Fruit fly (Drosophila melanogaster) whole organism, prepupa: ENCODE measurements around the gene Tps1.

Experiments used
- Blimp-1 ChIP-seq: fragments of 200-800 bp; sonication (Bioruptor generic); optimal IDR thresholded peaks from 3 replicates; lab custom pipeline; 2017; ENCODE audit warnings: missing biosample characterization, missing genetic modification characterization, mild to moderate bottlenecking, moderate library complexity, missing genetic modification reagents
- CG10669 ChIP-seq: fragments of 200-800 bp; sonication (Bioruptor generic); optimal IDR thresholded peaks from 3 replicates; lab custom pipeline; 2018; ENCODE audit warnings: missing biosample characterization, mild to moderate bottlenecking, missing genetic modification characterization, moderate library complexity
- CG1621 ChIP-seq: fragments of 200-800 bp; sonication (Bioruptor generic); optimal IDR thresholded peaks from 3 replicates; lab custom pipeline; 2018; ENCODE audit warnings: missing biosample characterization, mild to moderate bottlenecking, missing genetic modification characterization
- CG31627 ChIP-seq: fragments of 200-800 bp; sonication (Bioruptor generic); optimal IDR thresholded peaks from 3 replicates; lab custom pipeline; 2016; ENCODE audit warnings: missing biosample characterization, missing genetic modification characterization
- CG4318 ChIP-seq: fragments of 200-800 bp; sonication (Bioruptor generic); optimal IDR thresholded peaks from 3 replicates; lab custom pipeline; 2017; ENCODE audit warnings: missing biosample characterization, mild to moderate bottlenecking, missing genetic modification characterization
- Hr4 ChIP-seq: fragments of 200-800 bp; sonication (Bioruptor generic); optimal IDR thresholded peaks from 3 replicates; lab custom pipeline; 2016; ENCODE audit warnings: missing biosample characterization, missing genetic modification characterization
- dac ChIP-seq: fragments of 200-800 bp; sonication (Bioruptor generic); optimal IDR thresholded peaks from 2 replicates; lab custom pipeline; 2017; ENCODE audit warnings: missing biosample characterization, mild to moderate bottlenecking, missing genetic modification characterization
- dsx ChIP-seq: fragments of 200-800 bp; optimal IDR thresholded peaks from 3 replicates; lab custom pipeline; 2019; ENCODE audit warnings: missing biosample characterization, mild to moderate bottlenecking, missing genetic modification characterization, moderate library complexity; ENCODE audit not compliant: poor library complexity, severe bottlenecking
- esn ChIP-seq: fragments of 200-800 bp; sonication (Bioruptor generic); optimal IDR thresholded peaks from 2 replicates; lab custom pipeline; 2016; ENCODE audit warnings: missing biosample characterization, mild to moderate bottlenecking, missing genetic modification characterization, moderate library complexity
- ss ChIP-seq, 2 experiments: fragments of 200-800 bp; sonication (Bioruptor generic); optimal IDR thresholded peaks; 2 replicates in 1 of 2; 3 replicates in 1 of 2; lab custom pipeline; 2017 to 2018; ENCODE audit warnings: mild to moderate bottlenecking in 2 of 2, missing biosample characterization in 2 of 2, missing genetic modification characterization in 2 of 2, moderate library complexity in 1 of 2

DNA sequence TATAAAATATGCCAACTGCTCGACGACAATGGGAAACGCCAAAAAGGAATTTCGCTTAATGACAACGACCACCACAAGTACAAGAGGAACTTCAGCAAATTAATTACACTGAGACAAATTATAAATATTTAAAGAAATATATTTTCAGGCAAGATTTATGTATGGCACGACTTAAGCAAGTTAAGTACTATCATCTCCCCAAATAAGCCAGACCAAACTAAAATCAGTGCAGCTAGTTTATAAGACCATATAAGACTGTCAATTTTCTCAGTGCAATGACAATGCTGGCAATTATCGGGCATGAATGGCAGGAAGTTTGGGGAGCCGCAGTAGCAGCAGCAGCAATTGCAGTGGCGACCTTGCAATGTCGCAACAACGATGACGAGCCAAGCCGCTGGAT lies 39.6 kb upstream of the Tps1 start:
- TF ChIP-seq CG4318 (no peak), dac (GFP tag; lab: Kevin White, UChicago) (no peak), ss (GFP tag; optimal IDR thresholded peaks at IDR 0.05; lab: Kevin White, UChicago) (peak; percentile 52 to 79), CG31627 (GFP tag; lab: Kevin White, UChicago) (peak; percentile 45), Hr4 (GFP tag; lab: Kevin White, UChicago) (peak; percentile 53), dsx (GFP tag; lab: Kevin White, UChicago) (peak; percentile 64), Blimp-1 (no peak), esn (GFP tag; lab: Kevin White, UChicago) (peak; percentile 76), CG10669 (peak; percentile 71), CG1621 (peak; percentile 67)
